Worm (Caenorhabditis elegans) whole organism, L1 larva: Measurements from ENCODE around the gene ndx-6.
A peak's percentile ranks its signal among the peaks of the same experiment; 100 is the strongest.

ENCODE experiments used
- C04F5.9 ChIP-seq: sonication (generic microtip); optimal IDR thresholded peaks from 2 replicates; lab custom pipeline; 2016; ENCODE audit warnings: missing genetic modification characterization, missing compliant biosample characterization
- aly-2 ChIP-seq: fragments of 150-350 bp; optimal IDR thresholded peaks from 2 replicates; lab custom pipeline; 2014; ENCODE audit warnings: missing biosample characterization, missing genetic modification characterization
- ama-1 ChIP-seq: fragments of 150-350 bp; optimal IDR thresholded peaks from 2 replicates; lab custom pipeline; 2014
- blmp-1 ChIP-seq: fragments of 150-350 bp; optimal IDR thresholded peaks from 2 replicates; lab custom pipeline; 2014; ENCODE audit warnings: missing biosample characterization, missing genetic modification characterization
- ceh-88 ChIP-seq: fragments of 200-800 bp; sonication (Bioruptor generic); IDR thresholded peaks from 2 replicates; pipeline ENCODE4 v1.3.6; 2022; ENCODE audit warnings: missing genetic modification characterization, missing compliant biosample characterization
- efl-1 ChIP-seq, 4 experiments: fragments of 150-350 bp; optimal IDR thresholded peaks in 3 of 4; peaks in 1 of 4; 1 replicate in 1 of 4; 2 replicates in 3 of 4; lab custom pipeline; 2014; ENCODE audit warnings: missing biosample characterization in 2 of 4, missing genetic modification characterization in 2 of 4, missing genetic modification reagents in 2 of 4
- egl-13 ChIP-seq: sonication (generic microtip); optimal IDR thresholded peaks from 2 replicates; lab custom pipeline; 2016; ENCODE audit warnings: missing genotype, missing genetic modification reagents, missing genetic modification characterization, missing compliant biosample characterization
- egl-27 ChIP-seq, 2 experiments: fragments of 150-350 bp in 1 of 2; sonication (generic microtip); optimal IDR thresholded peaks; 3 replicates each; lab custom pipeline; 2017 to 2018; ENCODE audit warnings: missing biosample characterization in 2 of 2, missing genetic modification characterization in 2 of 2, missing genetic modification reagents in 2 of 2
- elt-2 ChIP-seq: sonication (generic microtip); optimal IDR thresholded peaks from 2 replicates; lab custom pipeline; 2016; ENCODE audit warnings: missing genetic modification characterization, mild to moderate bottlenecking, inconsistent platforms, missing compliant biosample characterization, missing genetic modification reagents
- elt-3 ChIP-seq, 6 experiments: fragments of 150-350 bp in 1 of 6; sonication (generic microtip); optimal IDR thresholded peaks; 2 replicates each; lab custom pipeline; 2017 to 2018; ENCODE audit warnings: missing biosample characterization in 6 of 6, missing genetic modification characterization in 6 of 6, inconsistent platforms in 1 of 6
- fkh-8 ChIP-seq: sonication (generic microtip); optimal IDR thresholded peaks from 2 replicates; lab custom pipeline; 2016; ENCODE audit warnings: mild to moderate bottlenecking, missing genetic modification characterization, missing compliant biosample characterization
- fos-1 ChIP-seq: fragments of 150-350 bp; optimal IDR thresholded peaks from 2 replicates; lab custom pipeline; 2014; ENCODE audit warnings: missing biosample characterization, missing genetic modification characterization
- hlh-17 ChIP-seq: fragments of 200-800 bp; sonication (Bioruptor generic); optimal IDR thresholded peaks from 2 replicates; lab custom pipeline; 2018; ENCODE audit warnings: missing genetic modification characterization, mild to moderate bottlenecking, missing compliant biosample characterization, moderate library complexity, borderline replicate concordance
- hlh-4 ChIP-seq: sonication (generic microtip); optimal IDR thresholded peaks from 2 replicates; lab custom pipeline; 2016; ENCODE audit warnings: mild to moderate bottlenecking, missing genetic modification characterization, missing compliant biosample characterization
- isw-1 ChIP-seq: fragments of 200-800 bp; sonication (Bioruptor generic); IDR thresholded peaks from 2 replicates; pipeline ENCODE4 v1.3.6; 2022; ENCODE audit warnings: missing genetic modification characterization, missing compliant biosample characterization
- jun-1 ChIP-seq: fragments of 150-350 bp; optimal IDR thresholded peaks from 2 replicates; lab custom pipeline; 2014; ENCODE audit warnings: missing biosample characterization, missing genetic modification reagents, missing genetic modification characterization
- lin-15B ChIP-seq: fragments of 150-350 bp; sonication (generic microtip); optimal IDR thresholded peaks from 3 replicates; lab custom pipeline; 2014; ENCODE audit warnings: missing biosample characterization, missing genetic modification characterization
- lin-35 ChIP-seq, 2 experiments: fragments of 150-350 bp; optimal IDR thresholded peaks; 2 replicates each; lab custom pipeline; 2014; ENCODE audit warnings: missing biosample characterization in 2 of 2, missing genetic modification characterization in 2 of 2, missing genetic modification reagents in 2 of 2
- mab-9 ChIP-seq: fragments of 200-800 bp; sonication (Bioruptor generic); IDR thresholded peaks from 2 replicates; pipeline ENCODE4 v1.3.6; 2022; ENCODE audit warnings: missing genetic modification reagents, missing genetic modification characterization, missing compliant biosample characterization
- mdl-1 ChIP-seq, 2 experiments: fragments of 150-350 bp; optimal IDR thresholded peaks; 2 replicates each; lab custom pipeline; 2014 to 2017; ENCODE audit warnings: missing biosample characterization in 2 of 2, missing genetic modification characterization in 2 of 2, inconsistent platforms in 1 of 2
- nhr-11 ChIP-seq: fragments of 150-350 bp; optimal IDR thresholded peaks from 2 replicates; lab custom pipeline; 2014; ENCODE audit warnings: missing biosample characterization, missing genetic modification characterization
- nhr-237 ChIP-seq: fragments of 150-350 bp; optimal IDR thresholded peaks from 2 replicates; lab custom pipeline; 2014; ENCODE audit warnings: missing biosample characterization, missing genetic modification characterization
- nhr-47 ChIP-seq: sonication (generic microtip); optimal IDR thresholded peaks from 2 replicates; lab custom pipeline; 2016; ENCODE audit warnings: mild to moderate bottlenecking, missing genetic modification characterization, moderate library complexity, missing compliant biosample characterization
- nhr-76 ChIP-seq: sonication (generic microtip); optimal IDR thresholded peaks from 2 replicates; lab custom pipeline; 2017; ENCODE audit warnings: missing biosample characterization, missing genetic modification characterization
- nhr-84 ChIP-seq: sonication (generic microtip); optimal IDR thresholded peaks from 2 replicates; lab custom pipeline; 2017; ENCODE audit warnings: missing biosample characterization, missing genetic modification characterization
- nhr-85 ChIP-seq: sonication (generic microtip); peaks from one replicate; lab custom pipeline; 2016; ENCODE audit warnings: missing genetic modification characterization, inconsistent platforms, missing compliant biosample characterization
- pax-3 ChIP-seq: fragments of 200-800 bp; sonication (Bioruptor generic); optimal IDR thresholded peaks from 2 replicates; lab custom pipeline; 2018; ENCODE audit warnings: mild to moderate bottlenecking, missing genetic modification characterization, moderate library complexity, missing compliant biosample characterization
- pqm-1 ChIP-seq: sonication (generic microtip); optimal IDR thresholded peaks from 3 replicates; lab custom pipeline; 2017; ENCODE audit warnings: missing biosample characterization, missing genetic modification characterization
- snpc-4 ChIP-seq: fragments of 150-350 bp; optimal IDR thresholded peaks from 2 replicates; lab custom pipeline; 2014; ENCODE audit warnings: missing biosample characterization, missing genetic modification characterization
- snu-23 ChIP-seq: sonication (generic microtip); optimal IDR thresholded peaks from 2 replicates; lab custom pipeline; 2016; ENCODE audit warnings: missing genetic modification characterization, missing compliant biosample characterization
- swsn-7 ChIP-seq: sonication (generic microtip); optimal IDR thresholded peaks from 2 replicates; lab custom pipeline; 2016; ENCODE audit warnings: missing genetic modification characterization, missing compliant biosample characterization
- tbx-2 ChIP-seq: sonication (generic microtip); optimal IDR thresholded peaks from 2 replicates; lab custom pipeline; 2016; ENCODE audit warnings: missing genetic modification characterization, missing compliant biosample characterization
- ztf-11 ChIP-seq, 2 experiments: sonication (generic microtip); optimal IDR thresholded peaks; 2 replicates each; lab custom pipeline; 2016 to 2017; ENCODE audit warnings: missing genetic modification characterization in 2 of 2, missing biosample characterization in 1 of 2, missing compliant biosample characterization in 1 of 2
- ztf-4 ChIP-seq: fragments of 150-350 bp; optimal IDR thresholded peaks from 2 replicates; lab custom pipeline; 2014; ENCODE audit warnings: missing biosample characterization, missing genetic modification characterization

Gene ndx-6

DNA sequence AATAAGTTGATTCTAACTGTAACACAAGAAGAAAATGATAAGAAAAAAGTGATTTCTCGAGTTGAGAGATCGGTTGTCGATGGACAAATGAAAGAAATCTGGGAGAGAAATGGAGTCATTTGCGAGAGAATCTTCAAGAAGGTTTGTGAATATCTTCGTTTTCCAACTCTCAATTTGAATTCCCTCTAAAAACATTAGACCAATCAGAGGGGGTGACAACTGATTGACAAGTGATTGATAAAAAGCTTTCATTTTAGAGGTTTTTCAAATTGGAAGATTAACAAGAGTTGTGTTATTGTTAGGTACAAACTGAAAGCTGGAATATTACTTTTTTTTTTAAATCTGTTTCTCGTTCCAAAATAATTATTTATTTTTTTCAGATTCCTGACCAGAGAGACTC, 28.2 kb upstream of the ndx-6 start:
- TF ChIP-seq efl-1 (optimal IDR thresholded peaks at IDR 0.05; lab: Kevin White, UChicago) (no peak), efl-1 (GFP tag; optimal IDR thresholded peaks at IDR 0.05 in 1 of 2; lab: Kevin White, UChicago) (peak in 1 of 2 experiments; percentile 23), aly-2 (no peak)

- peak; percentile 14 for TF ChIP-seq blmp-1
- peak in 1 of 6 experiments; percentile 2 for TF ChIP-seq elt-3 (tag; optimal IDR thresholded peaks at IDR 0.05; lab: Kevin White, UChicago)
- no peak for TF ChIP-seq isw-1 (GFP tag; lab: Robert Waterston, UW)
- no peak for TF ChIP-seq nhr-11 (tag; lab: Kevin White, UChicago)
- TF ChIP-seq nhr-76 (tag; lab: Kevin White, UChicago), result no peak
- TF ChIP-seq hlh-17 (GFP tag; lab: Kevin White, UChicago), result no peak
- TF ChIP-seq lin-35 (GFP tag; optimal IDR thresholded peaks at IDR 0.05; lab: Kevin White, UChicago), result no peak
- no peak for TF ChIP-seq jun-1 (tag; lab: Kevin White, UChicago)
- TF ChIP-seq lin-15B (tag; lab: Kevin White, UChicago), result no peak
- no peak for TF ChIP-seq egl-27 (tag; optimal IDR thresholded peaks at IDR 0.05; lab: Kevin White, UChicago)
Measured at ce11 chrII:5416204-5416764, 26.6 kb upstream of the ndx-6 start, which contains the start of gene EEED8.2. TSS of gene EEED8.2 (plus strand) at chrII:5416714.

DNA sequence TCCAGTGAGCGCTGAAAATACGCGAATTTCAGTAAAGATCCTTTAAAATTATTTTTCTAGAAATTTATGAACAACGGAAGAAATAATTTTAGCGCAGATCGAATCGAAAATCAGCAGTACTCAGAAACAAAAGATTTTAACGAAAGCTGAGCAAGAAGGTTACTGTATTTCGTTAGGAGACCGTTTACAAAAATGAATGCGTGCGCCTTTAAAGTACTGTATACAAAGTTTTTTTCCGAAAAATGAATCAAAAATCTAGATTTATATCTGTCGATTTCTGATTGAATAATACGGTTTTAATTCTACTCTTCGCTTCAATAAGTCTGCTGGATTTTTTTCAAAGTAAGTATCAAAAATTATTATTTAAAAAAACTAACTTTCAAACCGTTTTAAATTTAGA, 24.4 kb upstream of the ndx-6 start, which contains the start of the genes EEED8.14 and EEED8.3:
TSS of gene EEED8.14 (minus strand) at position 13 of the 400 bp plus-strand sequence.
TSS of gene EEED8.3 (plus strand) at position 237 of the 400 bp plus-strand sequence.
- no peak for TF ChIP-seq ceh-88 (GFP tag; lab: Robert Waterston, UW)
- TF ChIP-seq snpc-4, result no peak
- TF ChIP-seq hlh-17 (GFP tag; lab: Kevin White, UChicago), result no peak
- TF ChIP-seq egl-13 (tag; lab: Kevin White, UChicago), result no peak
- no peak for TF ChIP-seq pqm-1 (tag; lab: Kevin White, UChicago)
- no peak for TF ChIP-seq nhr-11 (tag; lab: Kevin White, UChicago)
- no peak for TF ChIP-seq swsn-7 (tag; lab: Kevin White, UChicago)
- no peak for TF ChIP-seq pax-3 (tag; lab: Kevin White, UChicago)
- TF ChIP-seq ztf-11 (tag; optimal IDR thresholded peaks at IDR 0.05; lab: Kevin White, UChicago), result no peak
- no peak for TF ChIP-seq efl-1 (optimal IDR thresholded peaks at IDR 0.05; lab: Kevin White, UChicago)
- no peak for TF ChIP-seq efl-1 (GFP tag; optimal IDR thresholded peaks at IDR 0.05 in 1 of 2; lab: Kevin White, UChicago)
- TF ChIP-seq isw-1 (GFP tag; lab: Robert Waterston, UW), result no peak
- no peak for TF ChIP-seq egl-27 (tag; optimal IDR thresholded peaks at IDR 0.05; lab: Kevin White, UChicago)
- no peak for TF ChIP-seq tbx-2 (tag; lab: Kevin White, UChicago)
- no peak for TF ChIP-seq elt-2 (tag; lab: Kevin White, UChicago)
- no peak for TF ChIP-seq snu-23 (GFP tag; lab: Kevin White, UChicago)
- TF ChIP-seq C04F5.9 (tag; lab: Kevin White, UChicago), result no peak

DNA sequence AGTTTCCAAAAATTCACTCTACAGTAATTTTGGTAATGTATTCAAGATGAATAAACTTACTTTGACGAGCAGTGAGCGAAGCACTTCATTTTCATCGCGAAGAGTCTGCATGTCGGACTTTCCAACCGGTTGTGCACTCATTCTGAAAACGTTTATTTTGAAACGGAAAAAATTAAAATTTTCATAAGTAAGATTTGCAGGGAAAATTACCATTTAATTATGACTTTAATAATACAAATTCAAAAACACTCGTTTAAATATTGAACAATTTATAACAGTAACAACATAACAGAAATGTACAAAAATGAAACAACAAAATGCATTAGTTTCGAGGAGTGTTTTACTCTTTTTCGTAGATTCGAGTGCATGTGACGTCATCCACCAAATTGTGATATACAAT, 22.8 kb upstream of the ndx-6 start, which contains the start of the genes EEED8.13 and EEED8.18:
TSS of gene EEED8.13 (minus strand) at position 101 of the 400 bp plus-strand sequence.
TSS of gene EEED8.18 (minus strand) at position 144 of the 400 bp plus-strand sequence.
- TF ChIP-seq nhr-47 (tag; lab: Kevin White, UChicago) (no peak), ztf-4 (tag; lab: Kevin White, UChicago) (no peak), hlh-4 (no peak), nhr-237 (tag; lab: Kevin White, UChicago) (no peak), ama-1 (lab: Kevin White, UChicago) (no peak), mdl-1 (tag; optimal IDR thresholded peaks at IDR 0.05; lab: Kevin White, UChicago) (no peak), nhr-84 (no peak), fkh-8 (no peak), swsn-7 (tag; lab: Kevin White, UChicago) (no peak), hlh-17 (GFP tag; lab: Kevin White, UChicago) (no peak)

DNA sequence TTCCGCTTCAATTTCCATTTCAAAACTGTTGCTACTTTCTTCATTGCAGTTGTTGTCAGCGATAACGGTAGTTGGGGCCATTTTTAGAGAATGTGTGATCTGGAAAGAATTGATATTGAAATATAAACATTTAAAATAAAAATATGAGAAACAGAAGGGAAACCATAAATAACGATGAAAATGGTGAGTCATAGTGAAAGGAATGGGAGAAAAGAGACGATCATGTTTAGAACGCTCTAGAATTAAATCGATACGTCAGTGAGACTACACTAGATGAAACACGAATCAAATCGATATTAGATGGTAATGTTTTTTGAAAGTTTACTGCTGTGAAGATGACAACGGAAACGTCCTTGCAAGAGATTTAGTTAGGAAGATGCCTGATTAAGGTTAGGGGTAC, 19.2 kb upstream of the ndx-6 start, which contains the start of the genes EEED8.12 and EEED8.4:
TSS of gene EEED8.12 (minus strand) at position 101 of the 400 bp plus-strand sequence.
TSS of gene EEED8.4 (plus strand) at position 396 of the 400 bp plus-strand sequence.
- TF ChIP-seq fos-1 (tag; lab: Kevin White, UChicago), result no peak
- no peak for TF ChIP-seq mab-9
- TF ChIP-seq nhr-85 (tag; lab: Kevin White, UChicago), result no peak
- TF ChIP-seq, all 84 proteins: peak for 0
